Worm (Caenorhabditis elegans) whole organism, mixed stage, embryonic: ENCODE measurements around the gene sec-3.

ENCODE experiments used
- ceh-39 ChIP-seq: fragments of 150-350 bp; optimal IDR thresholded peaks from 2 replicates; lab custom pipeline; 2014; ENCODE audit warnings: missing biosample characterization, missing genetic modification characterization
- elt-3 ChIP-seq: fragments of 150-350 bp; optimal IDR thresholded peaks from 2 replicates; lab custom pipeline; 2014; ENCODE audit warnings: missing biosample characterization, missing genetic modification characterization
- mep-1 ChIP-seq: fragments of 150-350 bp; optimal IDR thresholded peaks from 2 replicates; lab custom pipeline; 2017; ENCODE audit warnings: missing biosample characterization, missing genetic modification reagents, missing genetic modification characterization, inconsistent platforms
- nhr-237 ChIP-seq: fragments of 150-350 bp; optimal IDR thresholded peaks from 2 replicates; lab custom pipeline; 2014; ENCODE audit warnings: missing biosample characterization, missing genetic modification characterization
- nhr-76 ChIP-seq: sonication (generic microtip); optimal IDR thresholded peaks from 2 replicates; lab custom pipeline; 2017; ENCODE audit warnings: missing biosample characterization, missing genetic modification characterization
- pha-4 ChIP-seq: fragments of 150-350 bp; optimal IDR thresholded peaks from 2 replicates; lab custom pipeline; 2018; ENCODE audit warnings: missing biosample characterization, missing genetic modification reagents, missing genetic modification characterization
- unc-62 ChIP-seq: fragments of 150-350 bp; optimal IDR thresholded peaks from 2 replicates; lab custom pipeline; 2014; ENCODE audit warnings: missing biosample characterization, missing genetic modification reagents, missing genetic modification characterization

- TF ChIP-seq mep-1 (tag; lab: Kevin White, UChicago) (no peak), unc-62 (GFP tag; lab: Kevin White, UChicago) (no peak), nhr-237 (tag; lab: Kevin White, UChicago) (no peak), pha-4 (tag; lab: Kevin White, UChicago) (no peak), nhr-76 (tag; lab: Kevin White, UChicago) (no peak), elt-3 (no peak), ceh-39 (no peak)
These were observed 35.5 kb upstream of the sec-3 start, which contains the start of gene K10B3.1 for ce11 chrX:3135186-3135585.
